Worm (Caenorhabditis elegans): ENCODE data around the gene Y37E11B.7.

Y37E11B.7 gene

DNA sequence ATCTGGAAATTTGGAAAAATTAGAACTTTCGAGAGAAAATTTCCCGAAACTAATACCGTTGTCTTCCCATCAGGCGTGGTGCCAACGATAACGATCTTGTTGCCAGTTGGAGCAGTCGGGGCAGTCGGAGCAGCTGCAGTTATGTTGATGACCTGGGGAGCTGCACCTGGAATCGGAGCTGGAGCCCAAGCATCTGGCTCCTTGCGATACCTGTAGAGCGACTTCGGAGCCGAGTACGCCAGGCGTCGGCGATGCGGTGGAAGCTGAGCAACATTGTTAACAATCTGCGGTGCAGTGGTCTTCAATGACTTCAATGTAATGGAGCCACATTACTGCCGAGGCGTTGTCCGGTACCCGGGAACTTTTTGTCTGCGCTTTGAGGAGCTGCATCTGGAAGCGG, 1.9 kb upstream of the Y37E11B.7 start:
- TF ChIP-seq set-16 (GFP tag; IDR thresholded peaks at IDR 0.05) (peak; percentile 80), duxl-1 (tag; optimal IDR thresholded peaks at IDR 0.05; ENCODE audit: poor library complexity) (no peak), ceh-82 (tag; optimal IDR thresholded peaks at IDR 0.05) (no peak), tag-97 (GFP tag; IDR thresholded peaks at IDR 0.05) (no peak), aha-1 (tag) (peak; percentile 87)

DNA sequence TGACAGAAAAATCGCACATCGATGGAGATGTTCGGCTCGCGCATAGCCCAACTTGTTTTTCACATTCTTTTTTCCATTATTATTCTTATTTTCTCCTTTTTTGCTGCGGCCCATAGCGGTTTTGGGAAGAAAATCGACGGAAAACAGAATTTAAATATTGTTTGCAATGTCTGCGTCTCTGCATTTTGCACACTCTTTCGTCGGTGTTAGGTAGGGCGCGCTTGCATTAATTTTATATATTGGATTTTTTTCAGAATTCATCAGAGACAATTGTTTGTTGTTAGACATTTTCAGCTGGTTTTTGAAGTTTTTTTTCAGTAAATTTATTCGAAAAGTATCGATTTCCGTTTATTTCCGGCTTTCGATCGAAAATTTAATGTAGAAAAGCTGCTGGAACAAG, 838 bp downstream of the Y37E11B.7 start, which contains the start of gene Y37E11B.6:
TSS of gene Y37E11B.6 (minus strand) at position 181 of the 400 bp plus-strand sequence.
- TF ChIP-seq dmd-9 (GFP tag; IDR thresholded peaks at IDR 0.05) = no peak
- TF ChIP-seq lin-38 (GFP tag; IDR thresholded peaks at IDR 0.05) = peak; percentile 79
- no peak for TF ChIP-seq ztf-11 (tag; optimal IDR thresholded peaks at IDR 0.05)
- no peak for TF ChIP-seq nhr-77 (tag; optimal IDR thresholded peaks at IDR 0.05)
- TF ChIP-seq lim-7 (GFP tag; IDR thresholded peaks at IDR 0.05) = no peak
- no peak for TF ChIP-seq hlh-11 (tag; optimal IDR thresholded peaks at IDR 0.05)

DNA sequence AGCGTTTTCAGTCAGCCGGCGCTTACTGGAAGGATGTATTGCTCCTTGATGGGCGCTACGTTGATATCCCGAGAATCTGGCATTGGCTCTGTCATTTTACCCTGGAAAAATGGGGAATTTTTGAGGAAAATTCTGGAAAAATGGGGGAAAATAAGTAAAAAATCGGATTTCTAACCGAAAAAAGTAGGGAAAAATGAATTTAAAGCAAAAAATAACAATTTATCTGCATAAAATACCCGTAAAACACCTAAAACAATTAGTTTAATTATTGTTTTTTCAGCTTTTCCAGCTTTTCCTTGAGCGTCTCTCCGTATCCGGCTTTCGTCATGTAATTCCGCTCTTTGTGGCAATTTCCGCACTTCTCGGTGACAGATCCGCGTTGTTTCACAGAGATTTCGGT, 1.5 kb downstream of the Y37E11B.7 start, which contains the start of gene Y37E11B.5:
TSS of gene Y37E11B.5 (minus strand) at position 101 of the 400 bp plus-strand sequence.
- TF ChIP-seq zag-1 (tag; optimal IDR thresholded peaks at IDR 0.05) (no peak), dmd-6 (GFP tag; IDR thresholded peaks at IDR 0.05) (no peak), sdz-12 (GFP tag; optimal IDR thresholded peaks at IDR 0.05) (no peak), lsy-2 (tag; optimal IDR thresholded peaks at IDR 0.05) (no peak), daf-19 (GFP tag; conservative IDR thresholded peaks at IDR 0.05) (no peak), zip-2 (tag; optimal IDR thresholded peaks at IDR 0.05) (no peak), pha-4 (GFP tag; IDR thresholded peaks at IDR 0.05) (no peak), pha-4 (tag; optimal IDR thresholded peaks at IDR 0.05) (no peak)

DNA sequence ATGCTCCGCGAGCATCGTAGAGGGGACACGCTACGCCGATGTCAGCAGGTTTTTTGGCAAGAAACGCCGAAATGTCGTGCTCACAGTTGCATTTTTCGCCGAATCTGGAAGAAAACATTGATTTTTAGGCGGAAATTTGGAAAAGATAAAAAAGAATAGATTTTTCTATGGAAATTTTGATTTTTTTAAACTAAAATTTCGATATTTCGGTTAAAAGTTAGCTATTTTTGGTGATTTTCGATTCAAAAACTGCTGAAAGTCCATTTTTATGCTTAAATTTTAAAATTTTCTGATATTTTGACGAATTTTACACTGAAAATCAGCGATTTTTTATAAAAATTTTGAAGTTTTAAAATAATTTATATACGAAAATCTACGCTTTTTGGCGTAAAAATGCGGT, 2.6 kb downstream of the Y37E11B.7 start:
- TF ChIP-seq unc-62 (GFP tag; optimal IDR thresholded peaks at IDR 0.05 in 1 of 2) (peak in 1 of 2 experiments; percentile 97), unc-62 (tag; optimal IDR thresholded peaks at IDR 0.05) (no peak), lin-38 (GFP tag; IDR thresholded peaks at IDR 0.05) (no peak)

DNA sequence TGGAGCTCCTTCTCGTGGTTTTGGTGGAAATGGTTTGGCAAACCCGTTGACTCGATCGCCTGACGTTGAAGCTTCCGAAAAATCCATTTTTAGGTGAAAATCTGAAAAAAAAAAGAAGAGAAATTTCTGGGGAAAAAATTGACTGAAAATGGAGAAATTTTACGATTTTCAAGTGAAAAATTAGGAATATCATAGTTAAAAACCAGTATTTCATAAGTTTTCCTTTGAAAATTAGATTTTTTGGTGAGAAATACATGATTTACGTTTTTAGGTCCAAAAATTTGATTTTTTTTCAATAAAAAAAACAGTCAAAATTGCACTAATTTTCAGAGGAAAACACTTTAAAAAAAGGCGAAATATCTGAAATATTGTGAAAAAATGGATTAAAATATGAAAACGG, 6.5 kb downstream of the Y37E11B.7 start, which contains the start of gene taf-2:
TSS of gene taf-2 (minus strand) at position 101 of the 400 bp plus-strand sequence.
- TF ChIP-seq ceh-44 (GFP tag; IDR thresholded peaks at IDR 0.05) (no peak), daf-19 (GFP tag; conservative IDR thresholded peaks at IDR 0.05) (no peak), dpl-1 (GFP tag; optimal IDR thresholded peaks at IDR 0.05) (no peak), dmd-6 (GFP tag; IDR thresholded peaks at IDR 0.05) (no peak), lin-38 (GFP tag; IDR thresholded peaks at IDR 0.05) (no peak), aha-1 (tag) (peak; percentile 12), ztf-7 (tag; optimal IDR thresholded peaks at IDR 0.05) (no peak), spr-1 (tag; optimal IDR thresholded peaks at IDR 0.05) (no peak)

DNA sequence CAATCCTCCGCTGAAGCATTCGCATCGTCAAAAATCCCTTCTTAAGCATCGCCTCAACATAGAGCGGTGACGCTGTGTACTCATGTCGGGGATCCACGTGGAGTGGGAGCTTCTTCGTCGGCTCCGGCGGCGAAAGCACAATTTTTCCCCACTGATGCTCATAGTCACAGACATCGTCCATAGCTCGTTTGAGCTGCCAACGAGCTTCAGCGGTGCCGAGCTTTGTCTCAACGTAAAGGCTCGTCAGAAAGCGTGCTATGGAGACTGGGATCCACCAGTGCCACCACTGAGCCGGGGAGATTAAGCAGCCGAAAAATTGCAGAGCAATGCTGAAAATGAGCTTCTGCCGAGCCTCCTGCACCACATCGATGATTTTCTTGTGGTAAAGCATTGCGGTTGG, 9.1 kb downstream of the Y37E11B.7 start:
- TF ChIP-seq mes-2 (tag; optimal IDR thresholded peaks at IDR 0.05; ENCODE audit: poor library complexity, severe bottlenecking) (no peak), dve-1 (tag; optimal IDR thresholded peaks at IDR 0.05; ENCODE audit: insufficient read depth) (no peak), egl-43 (GFP tag; IDR thresholded peaks at IDR 0.05) (no peak), ZK546.5 (tag; optimal IDR thresholded peaks at IDR 0.05) (no peak), set-16 (GFP tag; IDR thresholded peaks at IDR 0.05) (peak; percentile 57), php-3 (GFP tag; IDR thresholded peaks at IDR 0.05) (0 out of 2 replicates have a peak, but pooled peaks have one; percentile 22)

DNA sequence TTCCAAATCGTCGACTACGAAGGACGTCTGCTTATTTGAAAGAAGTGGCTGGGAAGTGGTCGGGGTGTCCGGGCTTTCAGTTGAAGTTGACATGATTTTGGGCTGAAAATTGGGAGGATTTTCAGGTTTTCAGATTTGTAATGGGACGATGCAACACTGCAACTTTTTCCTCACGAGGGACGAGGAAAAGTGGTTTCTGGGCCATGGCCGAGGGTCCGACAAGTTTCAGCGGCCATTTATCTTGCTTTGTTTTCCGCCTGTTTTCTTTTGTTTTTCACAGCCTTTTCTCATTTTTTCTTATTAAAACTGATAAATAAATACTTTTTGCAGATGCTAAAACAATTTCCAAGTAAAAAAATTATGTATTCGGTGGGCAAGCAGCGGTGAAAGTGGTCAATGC, 17.2 kb downstream of the Y37E11B.7 start, which contains the start of gene blos-7:
TSS of gene blos-7 (minus strand) at position 101 of the 400 bp plus-strand sequence.
- TF ChIP-seq tra-1 (GFP tag; IDR thresholded peaks at IDR 0.05) (0 out of 2 replicates have a peak, but pooled peaks have one; percentile 26), set-16 (GFP tag; IDR thresholded peaks at IDR 0.05) (0 out of 2 replicates have a peak, but pooled peaks have one; percentile 14)
